Fruit fly (Drosophila melanogaster): ENCODE results near the gene Phlpp.

Phlpp gene

dm6 chr2L:19027246-19027886 lies 31.6 kb upstream of the Phlpp start, which contains the start of gene Sidpn:
TSS of gene Sidpn (plus strand) at chr2L:19027710.
- no peak for TF ChIP-seq CG8388 (GFP tag; optimal IDR thresholded peaks at IDR 0.05)
- TF ChIP-seq CG4360 (GFP tag; IDR thresholded peaks at IDR 0.05): peak; percentile 48; the same call in 1 of the 2 replicates
- no peak for TF ChIP-seq lola (GFP tag; optimal IDR thresholded peaks at IDR 0.05)
- TF ChIP-seq luna (GFP tag; optimal IDR thresholded peaks at IDR 0.05): no peak
- TF ChIP-seq HLHmδ (GFP tag; optimal IDR thresholded peaks at IDR 0.05): no peak
- TF ChIP-seq CG12155 (GFP tag; optimal IDR thresholded peaks at IDR 0.05): no peak
- no peak for TF ChIP-seq Usf (GFP tag; optimal IDR thresholded peaks at IDR 0.05)
- TF ChIP-seq Stat92E (GFP tag; optimal IDR thresholded peaks at IDR 0.05): no peak
- TF ChIP-seq Med (GFP tag): peak; percentile 78
- TF ChIP-seq CHES-1-like (GFP tag; optimal IDR thresholded peaks at IDR 0.05): no peak
- no peak for TF ChIP-seq h (optimal IDR thresholded peaks at IDR 0.05)
- peak; percentile 64 for TF ChIP-seq CG10543 (GFP tag; optimal IDR thresholded peaks at IDR 0.05)
- TF ChIP-seq stc (GFP tag; IDR thresholded peaks at IDR 0.05): no peak
- TF ChIP-seq Sry-β (GFP tag; optimal IDR thresholded peaks at IDR 0.05): no peak
- no peak for TF ChIP-seq Tbp (GFP tag; optimal IDR thresholded peaks at IDR 0.05)
- TF ChIP-seq Pdp1 (GFP tag; optimal IDR thresholded peaks at IDR 0.05): no peak
- no peak for TF ChIP-seq Fer3 (tag; optimal IDR thresholded peaks at IDR 0.05)
- no peak for TF ChIP-seq CG9727 (GFP tag; optimal IDR thresholded peaks at IDR 0.05)
- TF ChIP-seq oc (tag; optimal IDR thresholded peaks at IDR 0.05): no peak
- no peak for TF ChIP-seq odd (GFP tag; optimal IDR thresholded peaks at IDR 0.05)
- TF ChIP-seq Gug (GFP tag; IDR thresholded peaks at IDR 0.05): no peak
- TF ChIP-seq CG12659 (GFP tag; optimal IDR thresholded peaks at IDR 0.05): no peak
- TF ChIP-seq fd3F (GFP tag; optimal IDR thresholded peaks at IDR 0.05): no peak
- no peak for TF ChIP-seq ftz-f1 (GFP tag; optimal IDR thresholded peaks at IDR 0.05)
- TF ChIP-seq mirr (GFP tag; optimal IDR thresholded peaks at IDR 0.05): peak; percentile 47
- no peak for TF ChIP-seq twi (tag; optimal IDR thresholded peaks at IDR 0.05)
- TF ChIP-seq Adf1 (GFP tag; IDR thresholded peaks at IDR 0.05): peak; percentile 77; the same call in 1 of the 2 replicates
- no peak for TF ChIP-seq seq (GFP tag; IDR thresholded peaks at IDR 0.05)
- peak; percentile 95 for TF ChIP-seq Deaf1 (tag; optimal IDR thresholded peaks at IDR 0.05)
- TF ChIP-seq CG11247 (GFP tag; IDR thresholded peaks at IDR 0.05): peak; percentile 18; the same call in 1 of the 2 replicates
- no peak for TF ChIP-seq Hr3 (GFP tag; optimal IDR thresholded peaks at IDR 0.05)
- TF ChIP-seq gsb-n (tag; optimal IDR thresholded peaks at IDR 0.05): no peak
- TF ChIP-seq grau (tag; optimal IDR thresholded peaks at IDR 0.05): no peak
- peak; percentile 75 for TF ChIP-seq CG11504 (tag; optimal IDR thresholded peaks at IDR 0.05)
- peak; percentile 89 for TF ChIP-seq Hey (tag; optimal IDR thresholded peaks at IDR 0.05)
- TF ChIP-seq CG14860 (GFP tag; IDR thresholded peaks at IDR 0.05; ENCODE audit: partially characterized antibody): no peak
- no peak for TF ChIP-seq usp (GFP tag; optimal IDR thresholded peaks at IDR 0.05)
- no peak for TF ChIP-seq fd96Cb (tag; optimal IDR thresholded peaks at IDR 0.05)
- no peak for TF ChIP-seq CG8359 (GFP tag; optimal IDR thresholded peaks at IDR 0.05; ENCODE audit: borderline replicate concordance)
- TF ChIP-seq abd-A (tag; optimal IDR thresholded peaks at IDR 0.05): peak; percentile 99
- TF ChIP-seq CG3065 (GFP tag; optimal IDR thresholded peaks at IDR 0.05): no peak
- TF ChIP-seq CG13424 (tag; optimal IDR thresholded peaks at IDR 0.05): no peak
- no peak for TF ChIP-seq CG1024 (GFP tag; IDR thresholded peaks at IDR 0.05)
- peak; percentile 60 for TF ChIP-seq CG8478 (optimal IDR thresholded peaks at IDR 0.05)
- TF ChIP-seq prd (optimal IDR thresholded peaks at IDR 0.05): no peak
- TF ChIP-seq prd (GFP tag; IDR thresholded peaks at IDR 0.05): no peak
- no peak for TF ChIP-seq CG10147 (GFP tag; optimal IDR thresholded peaks at IDR 0.05)
- TF ChIP-seq klu (GFP tag; IDR thresholded peaks at IDR 0.05): no peak
- no peak for TF ChIP-seq wor (GFP tag; IDR thresholded peaks at IDR 0.05)
- 0 out of 4 replicates have a peak, but pooled peaks have one; percentile 56 for TF ChIP-seq chinmo (GFP tag; IDR thresholded peaks at IDR 0.05; ENCODE audit: partially characterized antibody)

Measured in whole organism, embryonic.